Worm (Caenorhabditis elegans) whole organism, mixed stage, embryonic: ENCODE measurements around the gene rgs-11.

ENCODE experiments used
- bed-3 ChIP-seq: fragments of 200-800 bp; sonication (Bioruptor generic); optimal IDR thresholded peaks from 3 replicates; lab custom pipeline; 2018; ENCODE audit warnings: mild to moderate bottlenecking, missing genetic modification characterization, moderate library complexity, missing compliant biosample characterization
- ceh-39 ChIP-seq: fragments of 150-350 bp; optimal IDR thresholded peaks from 2 replicates; lab custom pipeline; 2014; ENCODE audit warnings: missing biosample characterization, missing genetic modification characterization
- ceh-43 ChIP-seq: fragments of 200-800 bp; sonication (Bioruptor generic); optimal IDR thresholded peaks from 2 replicates; lab custom pipeline; 2018; ENCODE audit warnings: mild to moderate bottlenecking, missing genetic modification characterization, moderate library complexity, missing compliant biosample characterization
- ceh-83 ChIP-seq: fragments of 200-800 bp; sonication (Bioruptor generic); optimal IDR thresholded peaks from 2 replicates; lab custom pipeline; 2018; ENCODE audit warnings: mild to moderate bottlenecking, missing genetic modification characterization, missing compliant biosample characterization
- ces-1 ChIP-seq: fragments of 150-350 bp; optimal IDR thresholded peaks from 2 replicates; lab custom pipeline; 2014; ENCODE audit warnings: missing biosample characterization, missing genetic modification reagents, missing genetic modification characterization
- cnd-1 ChIP-seq: fragments of 200-800 bp; sonication (Bioruptor generic); optimal IDR thresholded peaks from 2 replicates; lab custom pipeline; 2018; ENCODE audit warnings: mild to moderate bottlenecking, missing genetic modification characterization, missing compliant biosample characterization
- drap-1 ChIP-seq: fragments of 200-800 bp; sonication (Bioruptor generic); optimal IDR thresholded peaks from 3 replicates; lab custom pipeline; 2018; ENCODE audit warnings: mild to moderate bottlenecking, missing genetic modification characterization, missing compliant biosample characterization
- elt-1 ChIP-seq: sonication (generic microtip); optimal IDR thresholded peaks from 2 replicates; lab custom pipeline; 2017; ENCODE audit warnings: missing genetic modification characterization, mild to moderate bottlenecking, missing compliant biosample characterization, antibody characterized with exemption, moderate library complexity, borderline replicate concordance; ENCODE audit not compliant: insufficient read depth
- elt-3 ChIP-seq: fragments of 150-350 bp; optimal IDR thresholded peaks from 2 replicates; lab custom pipeline; 2014; ENCODE audit warnings: missing biosample characterization, missing genetic modification characterization
- flh-1 ChIP-seq: fragments of 200-800 bp; sonication (Bioruptor generic); optimal IDR thresholded peaks from 2 replicates; lab custom pipeline; 2018; ENCODE audit warnings: mild to moderate bottlenecking, missing genetic modification characterization, moderate library complexity, missing compliant biosample characterization
- hlh-1 ChIP-seq: fragments of 150-350 bp; optimal IDR thresholded peaks from 2 replicates; lab custom pipeline; 2014; ENCODE audit warnings: missing biosample characterization, missing genetic modification reagents, missing genetic modification characterization
- lin-13 ChIP-seq: fragments of 150-350 bp; optimal IDR thresholded peaks from 2 replicates; lab custom pipeline; 2014; ENCODE audit warnings: missing biosample characterization, missing genetic modification characterization
- lin-32 ChIP-seq: fragments of 200-800 bp; sonication (Bioruptor generic); optimal IDR thresholded peaks from 2 replicates; lab custom pipeline; 2018; ENCODE audit warnings: mild to moderate bottlenecking, missing genetic modification characterization, missing compliant biosample characterization
- mab-5 ChIP-seq: fragments of 150-350 bp; optimal IDR thresholded peaks from 2 replicates; lab custom pipeline; 2014; ENCODE audit warnings: missing biosample characterization, missing genetic modification characterization
- mep-1 ChIP-seq: fragments of 150-350 bp; optimal IDR thresholded peaks from 2 replicates; lab custom pipeline; 2017; ENCODE audit warnings: missing biosample characterization, missing genetic modification reagents, missing genetic modification characterization, inconsistent platforms
- mls-2 ChIP-seq: sonication (generic microtip); optimal IDR thresholded peaks from 2 replicates; lab custom pipeline; 2016; ENCODE audit warnings: mild to moderate bottlenecking, missing genetic modification characterization, moderate library complexity, missing compliant biosample characterization
- nhr-12 ChIP-seq: fragments of 150-350 bp; optimal IDR thresholded peaks from 2 replicates; lab custom pipeline; 2014; ENCODE audit warnings: missing biosample characterization, missing genetic modification characterization
- nhr-2 ChIP-seq: fragments of 150-350 bp; optimal IDR thresholded peaks from 2 replicates; lab custom pipeline; 2014; ENCODE audit warnings: missing biosample characterization, missing genetic modification characterization
- nhr-237 ChIP-seq: fragments of 150-350 bp; optimal IDR thresholded peaks from 2 replicates; lab custom pipeline; 2014; ENCODE audit warnings: missing biosample characterization, missing genetic modification characterization
- nhr-28 ChIP-seq: fragments of 150-350 bp; optimal IDR thresholded peaks from 2 replicates; lab custom pipeline; 2014; ENCODE audit warnings: missing biosample characterization, missing genetic modification characterization
- nhr-76 ChIP-seq: sonication (generic microtip); optimal IDR thresholded peaks from 2 replicates; lab custom pipeline; 2017; ENCODE audit warnings: missing biosample characterization, missing genetic modification characterization
- pha-4 ChIP-seq: fragments of 150-350 bp; optimal IDR thresholded peaks from 2 replicates; lab custom pipeline; 2018; ENCODE audit warnings: missing biosample characterization, missing genetic modification reagents, missing genetic modification characterization
- snpc-4 ChIP-seq: fragments of 150-350 bp; optimal IDR thresholded peaks from 2 replicates; lab custom pipeline; 2014; ENCODE audit warnings: missing biosample characterization, missing genetic modification characterization
- sptf-1 ChIP-seq: sonication (generic microtip); optimal IDR thresholded peaks from 2 replicates; lab custom pipeline; 2017; ENCODE audit warnings: mild to moderate bottlenecking, missing genetic modification characterization, moderate library complexity, missing compliant biosample characterization
- tbx-8 ChIP-seq: fragments of 200-800 bp; sonication (Bioruptor generic); optimal IDR thresholded peaks from 2 replicates; lab custom pipeline; 2018; ENCODE audit warnings: mild to moderate bottlenecking, missing genetic modification characterization, moderate library complexity, missing compliant biosample characterization
- unc-120 ChIP-seq: sonication (generic microtip); optimal IDR thresholded peaks from 2 replicates; lab custom pipeline; 2017; ENCODE audit warnings: missing genetic modification characterization, missing compliant biosample characterization; ENCODE audit not compliant: poor library complexity, severe bottlenecking
- unc-39 ChIP-seq: fragments of 150-350 bp; optimal IDR thresholded peaks from 2 replicates; lab custom pipeline; 2014; ENCODE audit warnings: missing biosample characterization, missing genetic modification characterization
- zip-8 ChIP-seq: fragments of 150-350 bp; optimal IDR thresholded peaks from 2 replicates; lab custom pipeline; 2014; ENCODE audit warnings: missing biosample characterization, missing genetic modification characterization
- ztf-11 ChIP-seq: fragments of 150-350 bp; optimal IDR thresholded peaks from 2 replicates; lab custom pipeline; 2014; ENCODE audit warnings: missing biosample characterization, missing genetic modification characterization

The rgs-11 gene

ce11 chrX:14993744-14994143 lies 29.4 kb downstream of the rgs-11 start:
- TF ChIP-seq nhr-12 (tag; lab: Kevin White, UChicago) (no peak), ces-1 (GFP tag; lab: Kevin White, UChicago) (peak; percentile 79)

ce11 chrX:14999101-14999500 lies 34.7 kb downstream of the rgs-11 start, which contains the start of gene cutl-3:
TSS of gene cutl-3 (minus strand) at chrX:14999201.
- no peak for TF ChIP-seq lin-32 (GFP tag; lab: Kevin White, UChicago)
- no peak for TF ChIP-seq snpc-4 (tag; lab: Kevin White, UChicago)
- TF ChIP-seq zip-8 (tag; lab: Kevin White, UChicago): no peak
- no peak for TF ChIP-seq ces-1 (GFP tag; lab: Kevin White, UChicago)
- no peak for TF ChIP-seq mab-5 (tag; lab: Kevin White, UChicago)
- no peak for TF ChIP-seq nhr-28 (tag; lab: Kevin White, UChicago)
- no peak for TF ChIP-seq lin-13 (tag; lab: Kevin White, UChicago)
- no peak for TF ChIP-seq mep-1 (tag; lab: Kevin White, UChicago)
- no peak for TF ChIP-seq sptf-1 (tag; lab: Kevin White, UChicago)

DNA sequence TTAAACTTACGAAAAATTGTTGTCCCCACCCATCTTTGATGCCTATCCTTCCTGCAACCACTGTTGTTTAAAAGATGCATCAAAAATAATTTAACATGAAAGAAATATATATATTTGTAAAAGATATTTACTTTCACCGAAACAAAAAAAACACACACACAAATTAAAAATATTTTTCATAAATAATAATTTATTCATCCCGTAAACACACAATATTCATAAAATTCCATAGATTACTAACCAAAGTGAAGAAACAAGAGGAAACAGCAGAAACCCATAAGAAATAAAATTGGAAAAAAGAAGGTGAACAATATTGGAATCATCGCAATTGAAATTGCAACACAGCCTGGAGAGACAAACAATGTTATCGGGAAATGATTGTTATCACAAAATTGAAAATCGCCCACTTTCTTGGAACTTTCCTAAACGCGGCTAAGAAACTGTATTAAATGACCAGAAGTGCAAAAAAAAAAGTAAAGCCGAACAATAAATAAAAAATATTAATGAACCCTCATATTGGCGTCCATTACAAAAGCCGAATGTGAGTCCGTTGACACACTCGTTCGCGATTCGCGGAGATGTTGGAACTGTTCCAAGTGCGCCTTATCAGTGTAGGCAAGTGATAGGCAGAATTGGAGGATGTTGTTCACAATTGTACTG lies 39.7 kb downstream of the rgs-11 start, which contains the start of gene slc-25A18.1:
Gene slc-25A18.1, minus strand, starts transcription at position 51 of the 660 bp plus-strand sequence.
- no peak for TF ChIP-seq ceh-43 (GFP tag; lab: Kevin White, UChicago)
- no peak for TF ChIP-seq mls-2 (tag; lab: Kevin White, UChicago)
- TF ChIP-seq elt-1: no peak
- TF ChIP-seq elt-3 (tag; lab: Kevin White, UChicago): no peak
- TF ChIP-seq mab-5 (tag; lab: Kevin White, UChicago): no peak
- no peak for TF ChIP-seq unc-39 (tag; lab: Kevin White, UChicago)
- TF ChIP-seq cnd-1 (tag; lab: Kevin White, UChicago): no peak
- TF ChIP-seq hlh-1 (tag; lab: Kevin White, UChicago): no peak
- no peak for TF ChIP-seq pha-4
- TF ChIP-seq nhr-12 (tag; lab: Kevin White, UChicago): no peak

DNA sequence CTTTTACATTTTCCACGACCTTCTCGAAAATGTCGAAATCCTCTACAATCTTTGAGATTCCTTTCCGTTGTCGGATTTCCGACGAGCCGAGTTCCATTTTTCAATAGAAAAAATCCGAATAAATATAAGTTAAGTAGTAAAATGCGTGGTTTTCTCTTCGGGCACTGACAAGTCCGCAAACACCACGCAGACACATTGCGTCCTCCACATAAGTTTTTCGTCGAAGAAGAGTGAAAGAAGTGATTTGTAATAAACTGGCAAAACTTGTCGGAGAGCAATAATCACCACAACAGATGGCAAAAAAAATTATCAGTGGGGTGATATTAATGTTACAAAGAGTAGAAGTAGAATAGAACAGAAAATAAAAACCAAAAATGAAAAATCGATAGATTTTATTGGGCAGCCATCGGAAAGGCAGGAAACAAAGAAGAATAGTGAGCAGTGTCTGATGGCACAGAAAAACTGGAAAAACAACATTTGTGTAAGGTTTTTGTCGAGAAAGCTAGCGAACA lies 42.5 kb downstream of the rgs-11 start, which contains the start of gene ergi-2:
Gene ergi-2, minus strand, starts transcription at position 462 of the 512 bp plus-strand sequence.
- TF ChIP-seq pha-4: no peak
- peak; percentile 30 for TF ChIP-seq mep-1 (tag; lab: Kevin White, UChicago)
- TF ChIP-seq ztf-11 (tag; lab: Kevin White, UChicago): no peak
- peak; percentile 16 for TF ChIP-seq ces-1 (GFP tag; lab: Kevin White, UChicago)

DNA sequence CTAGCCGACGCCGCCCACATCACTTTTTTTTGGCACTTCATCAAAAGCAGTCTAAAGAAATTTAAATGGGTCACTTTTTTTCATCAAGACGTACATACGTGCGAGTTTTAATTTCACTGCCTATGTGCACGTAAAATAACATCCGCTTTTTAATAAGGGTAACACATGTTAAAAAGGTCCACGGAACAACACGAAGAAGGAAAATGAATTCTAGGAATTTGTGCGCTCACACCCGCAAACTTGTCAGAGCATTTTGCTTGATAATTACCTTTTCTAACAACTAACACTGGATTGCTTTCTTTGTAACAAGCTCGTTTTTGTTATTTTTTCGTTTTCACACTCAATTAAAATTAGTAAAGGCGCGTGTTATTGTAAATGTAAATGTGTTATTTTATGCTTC lies 44.3 kb downstream of the rgs-11 start:
- TF ChIP-seq mep-1 (tag; lab: Kevin White, UChicago) (no peak), drap-1 (GFP tag; lab: Kevin White, UChicago) (no peak), ceh-43 (GFP tag; lab: Kevin White, UChicago) (no peak), lin-13 (tag; lab: Kevin White, UChicago) (no peak), elt-3 (tag; lab: Kevin White, UChicago) (no peak), nhr-12 (tag; lab: Kevin White, UChicago) (no peak), pha-4 (no peak), nhr-2 (no peak), nhr-76 (tag; lab: Kevin White, UChicago) (no peak), ceh-39 (tag; lab: Kevin White, UChicago) (no peak), ceh-83 (GFP tag; lab: Kevin White, UChicago) (no peak), nhr-237 (tag; lab: Kevin White, UChicago) (no peak), lin-32 (GFP tag; lab: Kevin White, UChicago) (no peak), unc-39 (tag; lab: Kevin White, UChicago) (no peak), unc-120 (tag; lab: Kevin White, UChicago) (no peak), mls-2 (tag; lab: Kevin White, UChicago) (no peak), hlh-1 (tag; lab: Kevin White, UChicago) (no peak), bed-3 (no peak)
- TF ChIP-seq, all 35 proteins: peak for 0

ce11 chrX:15010941-15011340 lies 46.6 kb downstream of the rgs-11 start:
- no peak for TF ChIP-seq tbx-8 (GFP tag; lab: Kevin White, UChicago)
- no peak for TF ChIP-seq flh-1 (GFP tag; lab: Kevin White, UChicago)
- no peak for TF ChIP-seq unc-39 (tag; lab: Kevin White, UChicago)
